Worm (Caenorhabditis elegans): ENCODE results near the gene Y47D3B.3.

DNA sequence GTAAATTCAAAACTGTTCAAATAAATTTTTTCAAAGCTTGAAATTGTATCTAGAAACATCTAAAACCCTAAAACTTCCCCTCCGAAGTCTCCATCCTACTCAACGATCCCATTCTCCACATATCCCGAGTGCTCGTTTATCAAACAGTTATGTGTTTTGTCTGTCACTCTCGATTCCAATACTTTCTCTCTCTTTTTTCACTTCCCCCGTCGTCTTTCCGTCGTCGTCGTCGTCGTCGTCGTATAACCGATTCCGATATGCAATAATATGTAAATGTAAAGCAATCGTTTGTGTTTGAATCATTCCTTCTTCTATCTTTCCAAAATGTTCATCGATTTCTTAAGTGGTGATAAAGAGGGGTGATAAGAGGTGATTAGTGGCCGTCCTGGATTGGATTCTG, 50.7 kb downstream of the Y47D3B.3 start:
- TF ChIP-seq pha-4 (tag; optimal IDR thresholded peaks at IDR 0.05) (no peak), nhr-237 (tag; optimal IDR thresholded peaks at IDR 0.05) (no peak), mdl-1 (tag; optimal IDR thresholded peaks at IDR 0.05) (no peak), pqm-1 (tag; optimal IDR thresholded peaks at IDR 0.05) (no peak), nhr-11 (tag; optimal IDR thresholded peaks at IDR 0.05) (no peak), lsy-12 (tag; optimal IDR thresholded peaks at IDR 0.05) (no peak), elt-3 (tag; optimal IDR thresholded peaks at IDR 0.05) (no peak), unc-39 (tag; optimal IDR thresholded peaks at IDR 0.05) (no peak), daf-12 (tag; optimal IDR thresholded peaks at IDR 0.05) (no peak), zag-1 (tag; optimal IDR thresholded peaks at IDR 0.05) (no peak), ceh-82 (tag; optimal IDR thresholded peaks at IDR 0.05) (no peak), nhr-67 (tag; optimal IDR thresholded peaks at IDR 0.05) (no peak), ztf-11 (tag; optimal IDR thresholded peaks at IDR 0.05) (no peak), nhr-76 (tag; optimal IDR thresholded peaks at IDR 0.05) (no peak)
